Worm (Caenorhabditis elegans) whole organism, dauer: ENCODE results near the gene T28H11.7.
"Not testable (repeated sequence)": the region's sequence is repeated elsewhere in the genome, so short reads cannot be mapped to it uniquely, and the experiment has no call there.

ENCODE experiments used
- unc-62 ChIP-seq: sonication (generic microtip); optimal IDR thresholded peaks from 2 replicates; lab custom pipeline; 2017; ENCODE audit warnings: missing biosample characterization, missing genetic modification reagents, missing genetic modification characterization

Gene T28H11.7

ce11 chrIV:5017075-5017474 is at the start of gene T28H11.7:
Gene T28H11.7, minus strand, starts transcription at chrIV:5017175.
- not testable (repeated sequence) for TF ChIP-seq unc-62 (GFP tag; lab: Kevin White, UChicago)

DNA sequence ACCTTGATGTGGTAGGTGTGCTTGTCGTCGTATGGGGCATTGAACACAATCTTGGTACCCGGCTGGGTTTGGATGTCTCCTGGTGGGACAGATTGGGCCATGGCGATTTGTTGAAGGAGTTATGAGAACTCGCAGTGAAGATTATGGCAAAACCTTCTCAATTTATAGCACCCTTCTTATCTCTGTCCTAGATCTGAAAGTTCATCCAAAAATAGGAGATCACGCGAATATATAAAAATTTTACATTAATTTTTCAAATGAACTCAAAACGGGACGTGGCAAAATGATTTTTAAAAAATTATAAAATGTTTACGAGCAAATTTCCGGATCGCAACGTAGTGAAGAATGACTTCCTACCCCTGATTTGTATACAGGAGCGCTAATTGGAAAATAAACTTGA is 48.0 kb upstream of the T28H11.7 start, which contains the start of gene msp-53:
Gene msp-53, minus strand, starts transcription at position 101 of the 400 bp plus-strand sequence.
- not testable (repeated sequence) for TF ChIP-seq unc-62 (GFP tag; lab: Kevin White, UChicago)

ce11 chrIV:5063297-5063696 is 46.3 kb upstream of the T28H11.7 start:
- TF ChIP-seq unc-62 (GFP tag; lab: Kevin White, UChicago): no peak

DNA sequence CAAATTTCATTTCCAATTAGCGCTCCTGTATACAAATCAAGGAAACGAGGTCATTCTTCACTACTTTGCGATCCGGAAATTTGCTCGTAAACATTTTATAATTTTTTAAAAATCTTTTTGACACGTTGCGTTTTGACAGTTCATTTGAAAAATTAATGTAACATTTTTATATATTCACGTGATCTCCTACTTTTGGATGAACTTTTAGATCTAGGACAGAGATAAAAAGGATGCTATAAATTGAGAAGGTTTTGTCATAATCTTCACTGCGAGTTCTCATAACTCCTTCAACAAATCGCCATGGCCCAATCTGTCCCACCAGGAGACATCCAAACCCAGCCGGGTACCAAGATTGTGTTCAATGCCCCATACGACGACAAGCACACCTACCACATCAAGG is 45.3 kb upstream of the T28H11.7 start, which contains the start of gene msp-57:
Gene msp-57, plus strand, starts transcription at position 301 of the 400 bp plus-strand sequence.
- TF ChIP-seq unc-62 (GFP tag; lab: Kevin White, UChicago): not testable (repeated sequence)

ce11 chrIV:5060984-5061383 is 44.0 kb upstream of the T28H11.7 start, which contains the start of gene C09B9.7:
Gene C09B9.7, minus strand, starts transcription at chrIV:5061084.
- TF ChIP-seq unc-62 (GFP tag; lab: Kevin White, UChicago): no peak

- TF ChIP-seq unc-62 (GFP tag; lab: Kevin White, UChicago): no peak
Measured at ce11 chrIV:5055964-5056588, 39.1 kb upstream of the T28H11.7 start, which contains the start of gene msp-55. Gene msp-55, minus strand, starts transcription at chrIV:5056014.

- TF ChIP-seq unc-62 (GFP tag; lab: Kevin White, UChicago): no peak
Measured at ce11 chrIV:5054297-5054696, 37.3 kb upstream of the T28H11.7 start.

DNA sequence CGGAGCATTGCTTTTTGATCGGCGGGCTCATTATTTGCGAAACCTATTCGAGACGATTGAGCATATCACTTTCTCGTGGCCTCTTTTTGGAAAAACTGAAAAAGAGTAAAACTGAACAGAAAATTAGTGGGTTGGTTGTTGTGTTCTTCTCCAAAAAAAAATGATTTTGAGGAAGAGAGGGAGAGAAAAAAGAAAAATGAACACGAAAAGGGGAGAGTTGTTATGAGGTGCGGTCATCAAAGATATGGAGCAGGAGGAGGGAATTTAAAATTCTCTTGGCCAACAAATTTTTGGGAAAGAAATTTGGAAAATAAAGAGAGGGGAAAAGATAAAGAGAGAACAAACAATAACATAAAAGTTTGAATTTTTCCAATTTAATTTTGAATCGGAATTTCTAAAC is 28.4 kb upstream of the T28H11.7 start, which contains the start of gene hot-9:
Gene hot-9, minus strand, starts transcription at position 101 of the 400 bp plus-strand sequence.
- no peak for TF ChIP-seq unc-62 (GFP tag; lab: Kevin White, UChicago)

DNA sequence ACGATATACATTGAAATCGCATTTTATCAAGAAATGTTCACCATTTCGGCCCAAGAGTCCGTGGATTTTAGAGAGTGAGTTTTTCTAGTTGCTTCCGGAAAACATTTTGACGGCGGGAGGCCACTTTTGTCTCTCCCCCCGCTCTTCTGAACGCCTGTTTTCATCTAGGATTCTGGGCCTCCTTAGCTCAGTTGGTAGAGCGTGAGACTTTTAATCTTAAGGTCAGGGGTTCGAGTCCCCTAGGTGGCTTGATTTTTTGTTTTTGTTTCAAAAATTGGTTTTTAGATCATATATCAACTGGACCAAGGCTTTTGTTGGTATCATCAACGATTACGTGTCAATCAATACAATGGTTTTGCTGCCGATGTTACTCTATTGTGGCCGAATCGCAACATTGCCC is 21.8 kb upstream of the T28H11.7 start:
- no peak for TF ChIP-seq unc-62 (GFP tag; lab: Kevin White, UChicago)

- no peak for TF ChIP-seq unc-62 (GFP tag; lab: Kevin White, UChicago)
Measured at ce11 chrIV:5037489-5037888, 20.5 kb upstream of the T28H11.7 start, which contains the start of gene C09B9.1. Gene C09B9.1, plus strand, starts transcription at chrIV:5037789.

DNA sequence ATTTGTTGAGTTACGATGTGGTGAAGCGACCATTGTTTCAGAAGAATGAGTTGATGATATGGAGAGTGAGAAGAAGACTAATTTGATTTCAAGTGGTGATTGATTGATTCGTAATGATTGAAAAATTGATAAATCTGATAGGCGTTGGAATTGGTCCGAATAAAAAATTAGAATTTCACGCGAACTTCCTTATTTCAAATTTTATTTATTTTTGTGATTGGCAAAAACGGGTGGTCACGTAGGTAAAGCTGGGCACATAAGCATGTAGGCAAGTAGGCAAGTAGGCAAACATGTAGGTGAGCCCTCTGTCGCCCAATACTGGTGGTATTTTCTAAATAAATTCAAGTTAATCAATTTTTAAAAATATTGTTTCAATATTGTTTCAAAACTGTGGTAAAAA is 16.3 kb upstream of the T28H11.7 start, which contains the start of gene C09B9.4:
Gene C09B9.4, minus strand, starts transcription at position 101 of the 400 bp plus-strand sequence.
- TF ChIP-seq unc-62 (GFP tag; lab: Kevin White, UChicago): no peak

DNA sequence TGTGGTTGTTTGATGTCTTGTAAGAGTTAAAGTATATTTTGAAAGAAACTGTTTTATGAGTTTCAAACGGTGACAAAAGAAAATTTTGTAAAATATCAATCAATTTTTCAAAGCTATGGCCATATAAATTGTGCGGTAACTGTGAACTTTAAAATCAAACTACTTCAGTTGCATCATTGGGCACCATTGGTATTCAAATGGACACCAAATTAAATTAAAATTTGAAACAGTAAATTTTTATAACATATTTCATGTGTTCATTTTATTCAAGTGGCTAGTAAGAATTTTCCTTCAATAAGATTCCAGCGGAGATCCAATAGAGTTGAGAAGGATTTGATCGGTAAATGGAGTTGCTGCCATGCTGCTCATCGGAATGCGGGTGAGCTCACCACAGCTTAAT is 14.4 kb upstream of the T28H11.7 start:
- no peak for TF ChIP-seq unc-62 (GFP tag; lab: Kevin White, UChicago)

- no peak for TF ChIP-seq unc-62 (GFP tag; lab: Kevin White, UChicago)
Measured at ce11 chrIV:5028978-5029377, 12.0 kb upstream of the T28H11.7 start, which contains the start of the genes best-6 and C09B9.2. Gene best-6, minus strand, starts transcription at chrIV:5029078. Gene C09B9.2, plus strand, starts transcription at chrIV:5029291.

ce11 chrIV:5025646-5026045 is 8.7 kb upstream of the T28H11.7 start, which contains the start of gene C09B9.85:
Gene C09B9.85, minus strand, starts transcription at chrIV:5025746.
- TF ChIP-seq unc-62 (GFP tag; lab: Kevin White, UChicago): no peak

DNA sequence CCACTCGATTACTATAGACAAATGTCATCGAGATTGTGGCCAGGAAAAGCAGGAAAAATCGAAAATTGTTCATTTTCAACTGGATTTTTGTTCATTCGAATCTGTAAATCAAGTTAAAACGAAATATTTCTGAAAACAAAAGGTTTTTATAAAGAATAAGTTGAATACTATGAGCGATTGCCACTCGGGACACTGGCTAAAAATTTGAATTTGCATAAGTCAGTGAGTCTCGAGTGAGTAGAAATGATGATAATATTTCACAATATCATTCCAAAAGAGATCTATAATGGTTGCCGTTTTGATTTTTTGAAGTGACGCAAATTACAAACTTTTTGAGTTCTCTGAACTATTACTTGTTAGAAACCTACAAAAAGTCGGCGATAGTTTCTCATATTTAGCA is 3.6 kb upstream of the T28H11.7 start, which contains the start of gene T28H11.8:
Gene T28H11.8, minus strand, starts transcription at position 101 of the 400 bp plus-strand sequence.
- TF ChIP-seq unc-62 (GFP tag; lab: Kevin White, UChicago): no peak

- TF ChIP-seq unc-62 (GFP tag; lab: Kevin White, UChicago): not testable (repeated sequence)
Measured at ce11 chrIV:5016461-5016860, 514 bp downstream of the T28H11.7 start, which contains the start of gene ssq-4. Gene ssq-4, plus strand, starts transcription at chrIV:5016479.
